Fruit fly (Drosophila melanogaster) S2 (cell line): ENCODE results near the gene CG15167.

ENCODE experiments used
- CG8478 ChIP-seq: fragments of >200 bp; optimal IDR thresholded peaks from 2 replicates; lab custom pipeline; 2018
- CTCF ChIP-seq, 2 experiments: fragments of >200 bp; optimal IDR thresholded peaks; 2 replicates each; lab custom pipeline; 2018

DNA sequence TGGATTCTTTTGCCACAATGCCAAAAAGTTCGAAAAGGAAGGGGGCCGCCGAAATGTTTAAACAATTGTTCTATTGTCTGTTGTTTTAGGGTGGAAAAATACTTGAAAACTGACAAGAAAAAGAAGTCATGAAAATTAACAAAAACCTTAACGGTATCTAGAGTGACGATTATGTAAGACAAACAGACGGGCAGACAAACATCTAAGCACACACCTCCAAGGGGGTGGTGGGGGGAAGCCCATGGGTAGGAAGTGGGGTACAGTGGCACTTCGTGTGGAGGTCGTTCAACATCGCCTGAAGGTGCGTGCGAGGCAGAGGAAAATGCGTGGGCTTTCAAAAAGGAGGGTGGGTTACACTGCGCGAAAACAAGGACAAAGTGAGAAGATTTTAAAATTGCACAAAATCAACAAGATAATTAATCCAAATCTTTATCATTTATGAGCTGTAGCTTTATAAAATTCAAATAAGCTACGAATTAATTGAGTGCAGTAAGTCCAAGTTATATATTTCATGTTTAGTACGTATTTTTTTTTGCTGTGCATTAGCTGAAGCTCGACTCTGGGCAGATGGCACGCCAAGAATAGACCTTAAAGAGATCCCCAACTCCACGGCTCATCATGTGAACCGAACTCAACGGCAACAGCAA, 22.7 kb upstream of the CG15167 start:
- no peak for TF ChIP-seq CG8478 (lab: Kevin White, UChicago)
- TF ChIP-seq CTCF (optimal IDR thresholded peaks at IDR 0.05; lab: Kevin White, UChicago), result no peak
